Fruit fly (Drosophila melanogaster) whole organism, embryonic: Measurements from ENCODE around the gene CG45084.

Source experiments
- Bdp1 ChIP-seq: fragments of 200-800 bp; sonication (Bioruptor generic); optimal IDR thresholded peaks from 3 replicates; lab custom pipeline; 2016; ENCODE audit warnings: missing biosample characterization, missing genetic modification characterization
- CG10959 ChIP-seq: fragments of 200-800 bp; sonication (Bioruptor generic); IDR thresholded peaks from 2 replicates; pipeline ENCODE4 v1.3.6; 2022; ENCODE audit warnings: missing biosample characterization, missing genetic modification characterization
- CG11504 ChIP-seq: fragments of 200-800 bp; sonication (Bioruptor generic); optimal IDR thresholded peaks from 3 replicates; lab custom pipeline; 2019; ENCODE audit warnings: missing biosample characterization, mild to moderate bottlenecking, missing genetic modification characterization, moderate library complexity
- CG12744 ChIP-seq: fragments of 200-800 bp; sonication (Bioruptor generic); optimal IDR thresholded peaks from 2 replicates; lab custom pipeline; 2016; ENCODE audit warnings: missing biosample characterization, missing genetic modification characterization
- CG13424 ChIP-seq: fragments of 200-800 bp; sonication (Bioruptor generic); optimal IDR thresholded peaks from 2 replicates; lab custom pipeline; 2019; ENCODE audit warnings: missing biosample characterization, mild to moderate bottlenecking, missing genetic modification characterization, moderate library complexity
- CG15479 ChIP-seq: fragments of 200-800 bp; sonication (Bioruptor generic); optimal IDR thresholded peaks from 3 replicates; lab custom pipeline; 2019; ENCODE audit warnings: missing biosample characterization, mild to moderate bottlenecking, missing genetic modification characterization, moderate library complexity
- CG16813 ChIP-seq: fragments of 200-800 bp; sonication (Bioruptor generic); IDR thresholded peaks from 3 replicates; pipeline ENCODE4 v1.3.6; 2022; ENCODE audit warnings: missing biosample characterization, missing genetic modification characterization; ENCODE audit not compliant: partially characterized antibody
- CG16863 ChIP-seq: fragments of 200-800 bp; sonication (Bioruptor generic); optimal IDR thresholded peaks from 3 replicates; lab custom pipeline; 2016; ENCODE audit warnings: missing biosample characterization, missing genetic modification characterization
- CG18764 ChIP-seq: fragments of 200-800 bp; sonication (Bioruptor generic); optimal IDR thresholded peaks from 3 replicates; lab custom pipeline; 2016; ENCODE audit warnings: missing biosample characterization, missing genetic modification characterization
- CG31365 ChIP-seq: fragments of 200-800 bp; sonication (Bioruptor generic); optimal IDR thresholded peaks from 2 replicates; lab custom pipeline; 2018; ENCODE audit warnings: missing biosample characterization, mild to moderate bottlenecking, missing genetic modification characterization
- CG42726 ChIP-seq: fragments of 200-800 bp; sonication (Bioruptor generic); IDR thresholded peaks from 2 replicates; pipeline ENCODE4 v1.3.6; 2022; ENCODE audit warnings: missing biosample characterization, missing genetic modification characterization; ENCODE audit not compliant: partially characterized antibody
- CG4424 ChIP-seq: fragments of 200-800 bp; sonication (Bioruptor generic); optimal IDR thresholded peaks from 3 replicates; lab custom pipeline; 2016; ENCODE audit warnings: missing biosample characterization, missing genetic modification characterization
- CG4820 ChIP-seq: fragments of 200-800 bp; sonication (Bioruptor generic); optimal IDR thresholded peaks from 3 replicates; lab custom pipeline; 2016; ENCODE audit warnings: missing biosample characterization, missing genetic modification characterization
- CG6791 ChIP-seq: fragments of 200-800 bp; sonication (Bioruptor generic); IDR thresholded peaks from 3 replicates; pipeline ENCODE4 v1.3.6; 2022; ENCODE audit warnings: missing biosample characterization, missing genetic modification characterization; ENCODE audit not compliant: partially characterized antibody
- CG8290 ChIP-seq, 3 experiments: fragments of 200-800 bp; sonication (Bioruptor generic); optimal IDR thresholded peaks; 2 replicates each; lab custom pipeline; 2016 to 2019; ENCODE audit warnings: missing biosample characterization in 3 of 3, missing genetic modification characterization in 3 of 3, mild to moderate bottlenecking in 2 of 3, moderate library complexity in 1 of 3
- CTCF ChIP-seq: fragments of 200-800 bp; sonication (Bioruptor generic); optimal IDR thresholded peaks from 2 replicates; lab custom pipeline; 2017; ENCODE audit warnings: missing biosample characterization, mild to moderate bottlenecking, missing genetic modification characterization, moderate library complexity
- Deaf1 ChIP-seq: fragments of 200-800 bp; optimal IDR thresholded peaks from 3 replicates; lab custom pipeline; 2019; ENCODE audit warnings: missing biosample characterization, mild to moderate bottlenecking, missing genetic modification characterization, moderate library complexity
- Dfd ChIP-seq, 2 experiments: fragments of >200 bp; optimal IDR thresholded peaks; 2 replicates each; lab custom pipeline; 2017; ENCODE audit warnings: missing biosample characterization in 2 of 2, missing genetic modification characterization in 2 of 2
- Doc2 ChIP-seq: fragments of 200-800 bp; sonication (Bioruptor generic); IDR thresholded peaks from 2 replicates; pipeline ENCODE4 v1.3.6; 2022; ENCODE audit warnings: missing biosample characterization, missing genetic modification characterization
- Eip74EF ChIP-seq, 2 experiments: fragments of 200-800 bp in 1 of 2; fragments of >200 bp in 1 of 2; sonication (Bioruptor generic) in 1 of 2; optimal IDR thresholded peaks; 2 replicates each; lab custom pipeline; 2017 to 2019; ENCODE audit warnings: missing biosample characterization in 2 of 2, missing genetic modification characterization in 2 of 2, mild to moderate bottlenecking in 1 of 2, moderate library complexity in 1 of 2
- Elba2 ChIP-seq: fragments of 200-800 bp; sonication (Bioruptor generic); optimal IDR thresholded peaks from 3 replicates; lab custom pipeline; 2016; ENCODE audit warnings: missing biosample characterization, missing genetic modification characterization
- Ets97D ChIP-seq: fragments of 200-800 bp; sonication (Bioruptor generic); optimal IDR thresholded peaks from 3 replicates; lab custom pipeline; 2016; ENCODE audit warnings: missing biosample characterization, missing genetic modification characterization
- HLH4C ChIP-seq: fragments of 200-800 bp; sonication (Bioruptor generic); IDR thresholded peaks from 3 replicates; pipeline ENCODE4 v1.3.6; 2022; ENCODE audit warnings: missing biosample characterization, missing genetic modification characterization; ENCODE audit not compliant: partially characterized antibody
- HmgD ChIP-seq: fragments of 200-800 bp; sonication (Bioruptor generic); optimal IDR thresholded peaks from 3 replicates; lab custom pipeline; 2016; ENCODE audit warnings: missing biosample characterization, missing genetic modification characterization
- Jarid2 ChIP-seq: fragments of 200-800 bp; sonication (Bioruptor generic); optimal IDR thresholded peaks from 3 replicates; lab custom pipeline; 2017; ENCODE audit warnings: mild to moderate bottlenecking, missing biosample characterization, missing genetic modification reagents, missing genetic modification characterization
- Nf-YC ChIP-seq: fragments of 200-800 bp; optimal IDR thresholded peaks from 3 replicates; lab custom pipeline; 2019; ENCODE audit warnings: missing biosample characterization, mild to moderate bottlenecking, missing genetic modification characterization, moderate library complexity
- Rx ChIP-seq: fragments of 200-800 bp; sonication (Bioruptor generic); IDR thresholded peaks from 2 replicates; pipeline ENCODE4 v1.3.6; 2022; ENCODE audit warnings: missing biosample characterization, missing genetic modification characterization
- TFAM ChIP-seq: fragments of 200-800 bp; sonication (Bioruptor generic); optimal IDR thresholded peaks from 2 replicates; lab custom pipeline; 2017; ENCODE audit warnings: missing biosample characterization, missing genetic modification characterization, inconsistent platforms
- Trl ChIP-seq, 3 experiments: fragments of >200 bp in 2 of 3; fragments of 200-800 bp in 1 of 3; sonication (Bioruptor generic) in 1 of 3; optimal IDR thresholded peaks; 2 replicates in 1 of 3; 3 replicates in 2 of 3; lab custom pipeline; 2016 to 2017; ENCODE audit warnings: missing biosample characterization in 1 of 3, missing genetic modification characterization in 1 of 3
- abd-A ChIP-seq: fragments of 200-800 bp; sonication (Bioruptor generic); optimal IDR thresholded peaks from 3 replicates; lab custom pipeline; 2019; ENCODE audit warnings: missing biosample characterization, mild to moderate bottlenecking, missing genetic modification characterization, moderate library complexity
- amos ChIP-seq: fragments of 200-800 bp; sonication (Bioruptor generic); IDR thresholded peaks from 2 replicates; pipeline ENCODE4 v1.3.6; 2022; ENCODE audit warnings: missing biosample characterization, missing genetic modification characterization; ENCODE audit not compliant: partially characterized antibody
- ato ChIP-seq: fragments of 200-800 bp; sonication (Bioruptor generic); IDR thresholded peaks from 2 replicates; pipeline ENCODE4 v1.3.6; 2022; ENCODE audit warnings: missing biosample characterization, missing genetic modification characterization; ENCODE audit not compliant: partially characterized antibody
- cad ChIP-seq: fragments of >200 bp; optimal IDR thresholded peaks from 2 replicates; lab custom pipeline; 2017; ENCODE audit warnings: missing biosample characterization, missing genetic modification characterization
- chm ChIP-seq: fragments of 200-800 bp; sonication (Bioruptor generic); IDR thresholded peaks from 2 replicates; pipeline ENCODE4 v1.3.6; 2022; ENCODE audit warnings: missing biosample characterization, missing genetic modification characterization
- hb ChIP-seq: fragments of 200-800 bp; sonication (Bioruptor generic); IDR thresholded peaks from 3 replicates; pipeline ENCODE4 v1.3.6; 2022; ENCODE audit warnings: missing biosample characterization, missing genetic modification characterization; ENCODE audit not compliant: partially characterized antibody
- ind ChIP-seq: fragments of 200-800 bp; sonication (Bioruptor generic); optimal IDR thresholded peaks from 3 replicates; lab custom pipeline; 2016; ENCODE audit warnings: missing biosample characterization, missing genetic modification characterization
- insv ChIP-seq, 2 experiments: fragments of 200-800 bp; sonication (Bioruptor generic); optimal IDR thresholded peaks; 3 replicates each; lab custom pipeline; 2016 to 2018; ENCODE audit warnings: missing biosample characterization in 2 of 2, missing genetic modification characterization in 2 of 2
- jing ChIP-seq: fragments of 200-800 bp; sonication (Bioruptor generic); optimal IDR thresholded peaks from 2 replicates; lab custom pipeline; 2018; ENCODE audit warnings: missing biosample characterization, mild to moderate bottlenecking, missing genetic modification characterization
- kah ChIP-seq: fragments of 200-800 bp; sonication (Bioruptor generic); optimal IDR thresholded peaks from 2 replicates; lab custom pipeline; 2018; ENCODE audit warnings: missing biosample characterization, mild to moderate bottlenecking, missing genetic modification characterization
- knrl ChIP-seq: fragments of 200-800 bp; sonication (Bioruptor generic); IDR thresholded peaks from 3 replicates; pipeline ENCODE4 v1.3.6; 2022; ENCODE audit warnings: missing biosample characterization, missing genetic modification characterization; ENCODE audit not compliant: partially characterized antibody
- pzg ChIP-seq: fragments of 200-800 bp; sonication (Bioruptor generic); optimal IDR thresholded peaks from 3 replicates; lab custom pipeline; 2018; ENCODE audit warnings: missing biosample characterization, mild to moderate bottlenecking, missing genetic modification characterization, moderate library complexity
- scrt ChIP-seq: fragments of 200-800 bp; sonication (Bioruptor generic); optimal IDR thresholded peaks from 2 replicates; lab custom pipeline; 2018; ENCODE audit warnings: missing biosample characterization, mild to moderate bottlenecking, missing genetic modification characterization, moderate library complexity
- sens-2 ChIP-seq: fragments of 200-800 bp; sonication (Bioruptor generic); IDR thresholded peaks from 2 replicates; pipeline ENCODE4 v1.3.6; 2022; ENCODE audit warnings: missing biosample characterization, missing genetic modification characterization
- vnd ChIP-seq: fragments of 200-800 bp; sonication (Bioruptor generic); IDR thresholded peaks from 3 replicates; pipeline ENCODE4 v1.3.6; 2022; ENCODE audit warnings: missing biosample characterization, missing genetic modification characterization; ENCODE audit not compliant: partially characterized antibody
- zen ChIP-seq: fragments of 200-800 bp; sonication (Bioruptor generic); optimal IDR thresholded peaks from 3 replicates; lab custom pipeline; 2018; ENCODE audit warnings: missing biosample characterization, mild to moderate bottlenecking, missing genetic modification characterization, moderate library complexity

Gene CG45084

DNA sequence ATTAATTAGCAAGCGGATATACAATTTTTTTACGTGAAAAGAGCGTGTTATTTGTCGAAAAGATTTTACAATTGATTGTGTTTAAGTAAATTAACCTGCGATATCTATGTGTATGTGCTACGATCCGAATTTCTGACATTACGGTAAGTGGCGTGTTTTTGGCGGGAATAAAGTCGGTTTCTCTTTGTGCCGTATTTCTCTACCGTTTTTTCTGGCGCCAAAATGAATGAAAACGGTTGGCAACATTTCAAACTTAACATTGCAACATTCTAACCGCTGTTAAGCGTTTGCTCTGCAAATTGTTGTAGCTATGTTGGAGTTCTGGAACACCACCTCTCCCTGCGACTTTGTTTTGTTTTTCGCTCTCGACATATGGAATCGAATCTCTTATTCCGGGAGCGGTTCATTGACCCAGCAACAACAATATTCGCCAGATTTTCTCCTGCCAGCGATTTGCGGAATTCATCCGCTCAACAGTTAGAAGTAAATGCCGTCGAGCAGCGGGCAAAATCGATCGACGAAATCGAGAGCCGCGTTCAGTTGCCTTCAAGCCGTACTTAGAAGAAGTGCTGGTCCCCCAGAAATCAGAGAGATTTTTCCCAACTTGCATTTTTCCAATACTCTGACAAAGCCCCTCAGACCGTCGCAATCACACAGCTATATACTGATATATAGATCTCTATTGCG is 681 bp downstream of the CG45084 start:
- TF ChIP-seq TFAM (GFP tag; lab: Kevin White, UChicago): no peak
- no peak for TF ChIP-seq CG4820
- no peak for TF ChIP-seq CG15479 (GFP tag; lab: Kevin White, UChicago)
- TF ChIP-seq CTCF (GFP tag; lab: Kevin White, UChicago): peak; percentile 49
- TF ChIP-seq CG11504 (tag; lab: Kevin White, UChicago): peak; percentile 97
- TF ChIP-seq pzg (GFP tag; lab: Kevin White, UChicago): no peak
- TF ChIP-seq, all 482 proteins: peak for 2

DNA sequence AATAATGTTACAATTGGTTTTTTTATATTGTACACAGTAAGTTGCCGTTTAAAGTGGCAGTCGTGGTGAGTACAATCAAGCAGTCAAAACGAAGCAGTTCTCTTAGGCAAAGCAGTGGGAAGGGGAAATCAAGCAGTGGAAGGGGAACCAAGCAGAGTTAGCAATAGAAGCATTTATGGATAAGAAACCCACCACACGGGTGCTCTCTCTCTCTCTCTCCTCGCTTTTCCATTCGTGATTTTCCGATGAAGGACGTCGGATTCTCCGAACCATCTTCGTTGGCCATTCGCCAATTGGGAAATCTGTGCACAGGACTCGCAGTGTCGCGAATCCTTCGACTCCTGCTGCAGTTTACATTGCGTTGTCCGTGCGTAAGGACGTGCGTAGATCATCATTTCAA is 7.8 kb downstream of the CG45084 start, which contains the start of gene beat-Ia:
beat-Ia (plus strand) TSS at position 319 of the 400 bp plus-strand sequence.
- TF ChIP-seq CG13424: no peak
- TF ChIP-seq Elba2: peak; percentile 97
- TF ChIP-seq HmgD: peak; percentile 67
- TF ChIP-seq CG6791 (GFP tag; lab: Robert Waterston, UW): peak; percentile 77
- no peak for TF ChIP-seq CG16863 (GFP tag; lab: Kevin White, UChicago)
- peak; percentile 51 for TF ChIP-seq amos (GFP tag; lab: Robert Waterston, UW)
- TF ChIP-seq Dfd (GFP tag; optimal IDR thresholded peaks at IDR 0.05; lab: Kevin White, UChicago): peak in 1 of 2 experiments; percentile 99
- peak; percentile 48 for TF ChIP-seq CG11504 (tag; lab: Kevin White, UChicago)
- TF ChIP-seq zen: peak; percentile 62
- peak; percentile 35 for TF ChIP-seq Ets97D (GFP tag; lab: Kevin White, UChicago)
- peak; percentile 71 for TF ChIP-seq knrl (GFP tag; lab: Robert Waterston, UW)
- TF ChIP-seq Deaf1 (tag; lab: Kevin White, UChicago): peak; percentile 98
- peak; percentile 98 for TF ChIP-seq CG31365 (tag; lab: Kevin White, UChicago)
- TF ChIP-seq ind (GFP tag; lab: Kevin White, UChicago): no peak
- TF ChIP-seq ato (GFP tag; lab: Robert Waterston, UW): peak; percentile 51; the same call in 1 of the 2 replicates
- TF ChIP-seq CG42726: peak; percentile 61; the same call in 1 of the 2 replicates
- peak; percentile 43 for TF ChIP-seq cad (GFP tag; lab: Kevin White, UChicago)
- TF ChIP-seq hb: 0 out of 3 replicates have a peak, but pooled peaks have one; percentile 18
- 0 out of 3 replicates have a peak, but pooled peaks have one; percentile 31 for TF ChIP-seq vnd
- no peak for TF ChIP-seq Rx
- TF ChIP-seq insv (GFP tag; optimal IDR thresholded peaks at IDR 0.05; lab: Kevin White, UChicago): peak in 1 of 2 experiments; percentile 69
- TF ChIP-seq abd-A (tag; lab: Kevin White, UChicago): peak; percentile 37
- TF ChIP-seq Eip74EF (GFP tag; optimal IDR thresholded peaks at IDR 0.05; lab: Kevin White, UChicago): peak in 1 of 2 experiments; percentile 98
- peak; percentile 42; the same call in 1 of the 3 replicates for TF ChIP-seq CG16813 (GFP tag; lab: Robert Waterston, UW)
- no peak for TF ChIP-seq Bdp1 (GFP tag; lab: Kevin White, UChicago)
- peak; percentile 76 for TF ChIP-seq kah (GFP tag; lab: Kevin White, UChicago)
- peak; percentile 75 for TF ChIP-seq scrt
- TF ChIP-seq CG10959: 0 out of 2 replicates have a peak, but pooled peaks have one; percentile 9
- peak; percentile 25 for TF ChIP-seq CG12744
- TF ChIP-seq Nf-YC (tag; lab: Kevin White, UChicago): peak; percentile 76
- TF ChIP-seq CG4424 (GFP tag; lab: Kevin White, UChicago): peak; percentile 20
- peak; percentile 44 for TF ChIP-seq jing (GFP tag; lab: Kevin White, UChicago)
- peak; percentile 38 to 41 for TF ChIP-seq Trl (optimal IDR thresholded peaks at IDR 0.05; lab: Kevin White, UChicago)
- TF ChIP-seq Trl (GFP tag; optimal IDR thresholded peaks at IDR 0.05; lab: Kevin White, UChicago): no peak
- TF ChIP-seq CG8290 (GFP tag; optimal IDR thresholded peaks at IDR 0.05; lab: Kevin White, UChicago): peak; percentile 75
- TF ChIP-seq CG8290 (tag; optimal IDR thresholded peaks at IDR 0.05; lab: Kevin White, UChicago): peak; percentile 37 to 59
- peak; percentile 46 for TF ChIP-seq Jarid2
- no peak for TF ChIP-seq chm (GFP tag; lab: Robert Waterston, UW)
- no peak for TF ChIP-seq Doc2 (GFP tag; lab: Robert Waterston, UW)
- TF ChIP-seq sens-2: peak; percentile 44; the same call in 1 of the 2 replicates
- no peak for TF ChIP-seq CG18764
- TF ChIP-seq HLH4C (GFP tag; lab: Robert Waterston, UW): peak; percentile 28; the same call in 1 of the 3 replicates
